Fruit fly (Drosophila melanogaster): Measurements from ENCODE around the gene Trs33.
A peak's percentile ranks its signal among the peaks of the same experiment; 100 is the strongest.

Trs33 gene

DNA sequence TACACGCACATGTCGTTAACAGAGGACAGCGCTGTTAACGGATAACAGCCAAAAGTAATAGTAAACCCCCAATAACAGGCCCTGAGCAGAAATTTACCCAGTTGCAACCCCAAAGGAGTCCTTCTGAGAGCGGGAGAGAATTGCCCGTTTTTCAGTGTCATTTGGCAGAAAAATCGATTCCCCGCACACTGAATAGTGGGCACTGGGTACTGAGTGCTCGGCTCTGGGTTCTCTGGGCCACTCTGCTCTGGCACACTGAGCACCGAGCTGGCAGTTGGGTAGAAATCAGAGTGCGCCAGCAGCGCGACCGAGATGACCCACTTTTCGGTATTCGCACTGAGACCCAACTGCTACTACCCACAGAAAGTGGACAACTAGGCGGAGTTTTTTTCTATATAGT lies 23.6 kb upstream of the Trs33 start, which contains the start of gene Rbp (continued):
- TF ChIP-seq seq (GFP tag; IDR thresholded peaks at IDR 0.05) (peak; percentile 59), CG16779 (GFP tag; IDR thresholded peaks at IDR 0.05) (peak; percentile 62; the same call in 1 of the 2 replicates), ewg (GFP tag; optimal IDR thresholded peaks at IDR 0.05) (peak; percentile 36), sens (GFP tag) (peak; percentile 66)

DNA sequence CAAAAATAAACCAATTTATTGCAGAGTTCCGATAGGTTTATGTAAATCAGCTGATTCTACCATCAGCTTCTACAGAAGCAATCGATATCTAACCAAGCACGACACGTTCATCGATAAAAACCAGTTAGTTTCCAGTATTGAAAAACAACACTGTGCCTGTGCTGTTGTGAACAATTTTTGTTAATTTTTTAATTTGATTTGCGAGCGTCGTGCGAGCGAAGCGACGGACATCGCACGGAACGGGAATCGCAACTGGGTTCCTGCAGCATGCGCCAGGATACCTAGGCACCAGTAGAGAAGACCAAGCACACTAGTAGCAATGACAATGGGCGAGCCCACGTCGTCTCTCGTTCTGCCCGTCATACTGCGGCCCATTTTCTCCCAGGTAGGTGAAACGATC lies 21.0 kb upstream of the Trs33 start, which contains the start of the genes Ccm3 and CG6136:
Gene Ccm3 (plus strand): TSS at position 125 of the 400 bp plus-strand sequence.
Gene CG6136 (minus strand): TSS at position 380 of the 400 bp plus-strand sequence.
- TF ChIP-seq Six4 (GFP tag; optimal IDR thresholded peaks at IDR 0.05) (no peak), CG1792 (GFP tag; optimal IDR thresholded peaks at IDR 0.05) (peak; percentile 57), CG12769 (tag; optimal IDR thresholded peaks at IDR 0.05) (no peak), wdn (GFP tag; IDR thresholded peaks at IDR 0.05) (no peak; the same call in 1 of the 2 replicates), chm (GFP tag; IDR thresholded peaks at IDR 0.05) (peak; percentile 54; the same call in 1 of the 2 replicates), CG11696 (GFP tag; IDR thresholded peaks at IDR 0.05) (no peak), ac (GFP tag; optimal IDR thresholded peaks at IDR 0.05) (no peak), Xbp1 (GFP tag; optimal IDR thresholded peaks at IDR 0.05) (peak; percentile 43), Antp (GFP tag; optimal IDR thresholded peaks at IDR 0.05) (peak; percentile 29), pzg (GFP tag; optimal IDR thresholded peaks at IDR 0.05) (peak; percentile 86), CG31224 (GFP tag; IDR thresholded peaks at IDR 0.05) (no peak), HmgZ (tag; optimal IDR thresholded peaks at IDR 0.05) (peak; percentile 82), CG3407 (GFP tag; optimal IDR thresholded peaks at IDR 0.05) (no peak), CTCF (GFP tag; optimal IDR thresholded peaks at IDR 0.05) (no peak), nerfin-2 (GFP tag; IDR thresholded peaks at IDR 0.05; ENCODE audit: partially characterized antibody) (peak; percentile 88), CG15011 (GFP tag; optimal IDR thresholded peaks at IDR 0.05) (no peak), Vsx1 (GFP tag; optimal IDR thresholded peaks at IDR 0.05) (no peak), CG13424 (tag; optimal IDR thresholded peaks at IDR 0.05) (peak; percentile 3), CG2120 (GFP tag; optimal IDR thresholded peaks at IDR 0.05) (peak; percentile 72), Dref (GFP tag; IDR thresholded peaks at IDR 0.05) (peak; percentile 97), CG11560 (tag; IDR thresholded peaks at IDR 0.05) (no peak), Dfd (GFP tag; optimal IDR thresholded peaks at IDR 0.05) (no peak), Oaz (GFP tag; IDR thresholded peaks at IDR 0.05) (no peak), CG6272 (GFP tag; IDR thresholded peaks at IDR 0.05) (0 out of 2 replicates have a peak, but pooled peaks have one; percentile 10), NC2β (GFP tag; optimal IDR thresholded peaks at IDR 0.05) (peak; percentile 35), Sry-δ (GFP tag; optimal IDR thresholded peaks at IDR 0.05) (peak; percentile 80), sd (tag; optimal IDR thresholded peaks at IDR 0.05) (no peak), mam (GFP tag; optimal IDR thresholded peaks at IDR 0.05) (peak; percentile 30), CG6654 (GFP tag; optimal IDR thresholded peaks at IDR 0.05) (no peak), CG43689 (GFP tag; IDR thresholded peaks at IDR 0.05) (no peak), schlank (tag; optimal IDR thresholded peaks at IDR 0.05) (no peak), Trl (optimal IDR thresholded peaks at IDR 0.05) (no peak), Trl (GFP tag; optimal IDR thresholded peaks at IDR 0.05) (peak; percentile 63), emc (GFP tag; optimal IDR thresholded peaks at IDR 0.05) (no peak), Hr39 (optimal IDR thresholded peaks at IDR 0.05) (peak; percentile 64), Dip2 (GFP tag; IDR thresholded peaks at IDR 0.05) (no peak), repo (GFP tag; optimal IDR thresholded peaks at IDR 0.05) (peak; percentile 39), Pdp1 (GFP tag; optimal IDR thresholded peaks at IDR 0.05) (no peak), NK7.1 (GFP tag; optimal IDR thresholded peaks at IDR 0.05) (no peak), grau (tag; optimal IDR thresholded peaks at IDR 0.05) (peak; percentile 54), CG3726 (GFP tag; IDR thresholded peaks at IDR 0.05) (no peak), CG17385 (GFP tag; optimal IDR thresholded peaks at IDR 0.05) (peak; percentile 41), CG12155 (GFP tag; optimal IDR thresholded peaks at IDR 0.05) (peak; percentile 42), ERR (GFP tag; optimal IDR thresholded peaks at IDR 0.05) (peak; percentile 21), CG3281 (GFP tag; optimal IDR thresholded peaks at IDR 0.05) (peak; percentile 35), CG34376 (GFP tag; optimal IDR thresholded peaks at IDR 0.05) (peak; percentile 70), Doc2 (GFP tag; IDR thresholded peaks at IDR 0.05) (no peak), Eip74EF (GFP tag; optimal IDR thresholded peaks at IDR 0.05) (no peak)

Data from whole organism, embryonic.